Fruit fly (Drosophila melanogaster) whole organism, embryonic: ENCODE data around the gene Cpr30B.

ENCODE experiments used
- Ada2b ChIP-seq: fragments of 200-800 bp; sonication (Bioruptor generic); IDR thresholded peaks from 2 replicates; pipeline ENCODE4 v1.3.6; 2022; ENCODE audit warnings: missing biosample characterization, missing genetic modification characterization
- CG10431 ChIP-seq: fragments of 200-800 bp; sonication (Bioruptor generic); optimal IDR thresholded peaks from 3 replicates; lab custom pipeline; 2018; ENCODE audit warnings: missing biosample characterization, mild to moderate bottlenecking, missing genetic modification characterization
- CG11456 ChIP-seq: fragments of 200-800 bp; sonication (Bioruptor generic); IDR thresholded peaks from 3 replicates; pipeline ENCODE4 v1.3.6; 2022; ENCODE audit warnings: missing biosample characterization, missing genetic modification characterization
- CG11696 ChIP-seq: fragments of 200-800 bp; sonication (Bioruptor generic); IDR thresholded peaks from 2 replicates; pipeline ENCODE4 v1.3.6; 2022; ENCODE audit warnings: missing biosample characterization, missing genetic modification characterization
- CG15073 ChIP-seq: fragments of 200-800 bp; sonication (Bioruptor generic); optimal IDR thresholded peaks from 2 replicates; lab custom pipeline; 2016; ENCODE audit warnings: missing biosample characterization, missing genetic modification characterization
- CG15269 ChIP-seq: fragments of 200-800 bp; sonication (Bioruptor generic); optimal IDR thresholded peaks from 2 replicates; lab custom pipeline; 2018; ENCODE audit warnings: missing biosample characterization, mild to moderate bottlenecking, missing genetic modification characterization, moderate library complexity
- CG1792 ChIP-seq: fragments of 200-800 bp; sonication (Bioruptor generic); optimal IDR thresholded peaks from 2 replicates; lab custom pipeline; 2016; ENCODE audit warnings: missing biosample characterization, missing genetic modification characterization
- CG18599 ChIP-seq: fragments of 200-800 bp; sonication (Bioruptor generic); optimal IDR thresholded peaks from 3 replicates; lab custom pipeline; 2017; ENCODE audit warnings: missing biosample characterization, missing genetic modification characterization, mild to moderate bottlenecking, moderate library complexity, missing genetic modification reagents
- CG2116 ChIP-seq: fragments of 200-800 bp; sonication (Bioruptor generic); optimal IDR thresholded peaks from 3 replicates; lab custom pipeline; 2018; ENCODE audit warnings: missing biosample characterization, mild to moderate bottlenecking, missing genetic modification characterization
- CG2120 ChIP-seq: fragments of 200-800 bp; sonication (Bioruptor generic); optimal IDR thresholded peaks from 3 replicates; lab custom pipeline; 2016; ENCODE audit warnings: missing biosample characterization, missing genetic modification characterization
- CG4360 ChIP-seq: fragments of 200-800 bp; sonication (Bioruptor generic); IDR thresholded peaks from 2 replicates; pipeline ENCODE4 v1.3.6; 2022; ENCODE audit warnings: missing biosample characterization, missing genetic modification characterization
- CG4424 ChIP-seq: fragments of 200-800 bp; sonication (Bioruptor generic); optimal IDR thresholded peaks from 3 replicates; lab custom pipeline; 2016; ENCODE audit warnings: missing biosample characterization, missing genetic modification characterization
- CG7786 ChIP-seq: fragments of 200-800 bp; sonication (Bioruptor generic); optimal IDR thresholded peaks from 2 replicates; lab custom pipeline; 2016; ENCODE audit warnings: missing biosample characterization, missing genetic modification characterization
- CG9817 ChIP-seq: fragments of 200-800 bp; sonication (Bioruptor generic); optimal IDR thresholded peaks from 2 replicates; lab custom pipeline; 2018; ENCODE audit warnings: missing biosample characterization, mild to moderate bottlenecking, missing genetic modification characterization, moderate library complexity
- Dek ChIP-seq: fragments of 200-800 bp; sonication (Bioruptor generic); optimal IDR thresholded peaks from 3 replicates; lab custom pipeline; 2019; ENCODE audit warnings: missing biosample characterization, mild to moderate bottlenecking, missing genetic modification characterization, moderate library complexity
- Elba2 ChIP-seq: fragments of 200-800 bp; sonication (Bioruptor generic); optimal IDR thresholded peaks from 3 replicates; lab custom pipeline; 2016; ENCODE audit warnings: missing biosample characterization, missing genetic modification characterization
- Fer1 ChIP-seq: fragments of 200-800 bp; sonication (Bioruptor generic); optimal IDR thresholded peaks from 2 replicates; lab custom pipeline; 2017; ENCODE audit warnings: missing biosample characterization, mild to moderate bottlenecking, missing genetic modification characterization
- MESR4 ChIP-seq: fragments of 200-800 bp; sonication (Bioruptor generic); optimal IDR thresholded peaks from 2 replicates; lab custom pipeline; 2018; ENCODE audit warnings: missing biosample characterization, mild to moderate bottlenecking, missing genetic modification characterization, moderate library complexity
- NC2α ChIP-seq: fragments of 200-800 bp; sonication (Bioruptor generic); optimal IDR thresholded peaks from 2 replicates; lab custom pipeline; 2016; ENCODE audit warnings: missing biosample characterization, missing genetic modification characterization
- NfI ChIP-seq: fragments of 200-800 bp; sonication (Bioruptor generic); optimal IDR thresholded peaks from 3 replicates; lab custom pipeline; 2018; ENCODE audit warnings: missing biosample characterization, mild to moderate bottlenecking, missing genetic modification characterization, moderate library complexity
- Side ChIP-seq: fragments of 200-800 bp; sonication (Bioruptor generic); optimal IDR thresholded peaks from 2 replicates; lab custom pipeline; 2016; ENCODE audit warnings: missing biosample characterization, missing genetic modification characterization
- Sin3A ChIP-seq: fragments of >200 bp; optimal IDR thresholded peaks from 2 replicates; lab custom pipeline; 2018
- YL-1 ChIP-seq: fragments of 200-800 bp; sonication (Bioruptor generic); optimal IDR thresholded peaks from 3 replicates; lab custom pipeline; 2017; ENCODE audit warnings: missing biosample characterization, mild to moderate bottlenecking, missing genetic modification characterization
- ato ChIP-seq: fragments of 200-800 bp; sonication (Bioruptor generic); IDR thresholded peaks from 2 replicates; pipeline ENCODE4 v1.3.6; 2022; ENCODE audit warnings: missing biosample characterization, missing genetic modification characterization; ENCODE audit not compliant: partially characterized antibody
- bcd ChIP-seq: fragments of 200-800 bp; sonication (Bioruptor generic); optimal IDR thresholded peaks from 2 replicates; lab custom pipeline; 2017; ENCODE audit warnings: missing biosample characterization, mild to moderate bottlenecking, missing genetic modification characterization
- bigmax ChIP-seq: fragments of 200-800 bp; sonication (Bioruptor generic); optimal IDR thresholded peaks from 2 replicates; lab custom pipeline; 2018; ENCODE audit warnings: missing biosample characterization, mild to moderate bottlenecking, missing genetic modification characterization
- cg ChIP-seq: fragments of 200-800 bp; sonication (Bioruptor generic); optimal IDR thresholded peaks from 3 replicates; lab custom pipeline; 2019; ENCODE audit warnings: missing biosample characterization, mild to moderate bottlenecking, missing genetic modification characterization, moderate library complexity
- crc ChIP-seq: fragments of 200-800 bp; sonication (Bioruptor generic); optimal IDR thresholded peaks from 2 replicates; lab custom pipeline; 2016; ENCODE audit warnings: missing biosample characterization, missing genetic modification characterization
- dan ChIP-seq: fragments of 200-800 bp; sonication (Bioruptor generic); IDR thresholded peaks from 2 replicates; pipeline ENCODE4 v1.3.6; 2022; ENCODE audit warnings: missing biosample characterization, missing genetic modification characterization
- eyg ChIP-seq: fragments of 200-800 bp; sonication (Bioruptor generic); optimal IDR thresholded peaks from 3 replicates; lab custom pipeline; 2016; ENCODE audit warnings: missing biosample characterization, missing genetic modification characterization
- gcm ChIP-seq: fragments of 200-800 bp; sonication (Bioruptor generic); optimal IDR thresholded peaks from 2 replicates; lab custom pipeline; 2019; ENCODE audit warnings: missing biosample characterization, mild to moderate bottlenecking, missing genetic modification characterization, moderate library complexity
- gem ChIP-seq: fragments of 200-800 bp; sonication (Bioruptor generic); optimal IDR thresholded peaks from 2 replicates; lab custom pipeline; 2019; ENCODE audit warnings: missing biosample characterization, mild to moderate bottlenecking, missing genetic modification characterization, moderate library complexity
- h ChIP-seq: fragments of >200 bp; optimal IDR thresholded peaks from 2 replicates; lab custom pipeline; 2017
- insv ChIP-seq, 2 experiments: fragments of 200-800 bp; sonication (Bioruptor generic); optimal IDR thresholded peaks; 3 replicates each; lab custom pipeline; 2016 to 2018; ENCODE audit warnings: missing biosample characterization in 2 of 2, missing genetic modification characterization in 2 of 2
- klu ChIP-seq: fragments of 200-800 bp; sonication (Bioruptor generic); IDR thresholded peaks from 2 replicates; pipeline ENCODE4 v1.3.6; 2022; ENCODE audit warnings: missing biosample characterization, missing genetic modification characterization
- lilli ChIP-seq: fragments of 200-800 bp; sonication (Bioruptor generic); optimal IDR thresholded peaks from 3 replicates; lab custom pipeline; 2016; ENCODE audit warnings: missing biosample characterization, missing genetic modification characterization
- mam ChIP-seq: fragments of 200-800 bp; sonication (Bioruptor generic); optimal IDR thresholded peaks from 3 replicates; lab custom pipeline; 2016; ENCODE audit warnings: missing biosample characterization, missing genetic modification characterization
- mld ChIP-seq: fragments of 200-800 bp; sonication (Bioruptor generic); IDR thresholded peaks from 3 replicates; pipeline ENCODE4 v1.3.6; 2022; ENCODE audit warnings: missing biosample characterization, missing genetic modification characterization; ENCODE audit not compliant: partially characterized antibody
- nerfin-2 ChIP-seq: fragments of 200-800 bp; sonication (Bioruptor generic); IDR thresholded peaks from 2 replicates; pipeline ENCODE4 v1.3.6; 2022; ENCODE audit warnings: missing biosample characterization, missing genetic modification characterization; ENCODE audit not compliant: partially characterized antibody
- pb ChIP-seq: fragments of 200-800 bp; sonication (Bioruptor generic); optimal IDR thresholded peaks from 3 replicates; lab custom pipeline; 2016; ENCODE audit warnings: missing biosample characterization, missing genetic modification characterization
- prd ChIP-seq, 3 experiments: fragments of >200 bp in 2 of 3; fragments of 200-800 bp in 1 of 3; sonication (Bioruptor generic) in 1 of 3; optimal IDR thresholded peaks in 2 of 3; IDR thresholded peaks in 1 of 3; 2 replicates in 2 of 3; 3 replicates in 1 of 3; pipeline versions ENCODE4 v1.3.6 to Lab custom; 2017 to 2022; ENCODE audit warnings: missing biosample characterization in 1 of 3, missing genetic modification characterization in 1 of 3
- sima ChIP-seq: fragments of 200-800 bp; sonication (Bioruptor generic); optimal IDR thresholded peaks from 2 replicates; lab custom pipeline; 2016; ENCODE audit warnings: missing biosample characterization, missing genetic modification characterization
- slbo ChIP-seq: fragments of 200-800 bp; sonication (Bioruptor generic); IDR thresholded peaks from 2 replicates; pipeline ENCODE4 v1.3.6; 2022; ENCODE audit warnings: missing biosample characterization, missing genetic modification characterization
- sna ChIP-seq: fragments of 200-800 bp; sonication (Bioruptor generic); IDR thresholded peaks from 2 replicates; pipeline ENCODE4 v1.3.6; 2022; ENCODE audit warnings: missing biosample characterization, missing genetic modification characterization; ENCODE audit not compliant: partially characterized antibody
- toy ChIP-seq: fragments of 200-800 bp; sonication (Bioruptor generic); IDR thresholded peaks from 2 replicates; pipeline ENCODE4 v1.3.6; 2022; ENCODE audit warnings: missing biosample characterization, missing genetic modification characterization
- tup ChIP-seq: fragments of 200-800 bp; sonication (Bioruptor generic); optimal IDR thresholded peaks from 2 replicates; lab custom pipeline; 2016; ENCODE audit warnings: missing biosample characterization, mild to moderate bottlenecking, missing genetic modification characterization, moderate library complexity
- zen ChIP-seq: fragments of 200-800 bp; sonication (Bioruptor generic); optimal IDR thresholded peaks from 3 replicates; lab custom pipeline; 2018; ENCODE audit warnings: missing biosample characterization, mild to moderate bottlenecking, missing genetic modification characterization, moderate library complexity
- zen2 ChIP-seq: fragments of 200-800 bp; sonication (Bioruptor generic); IDR thresholded peaks from 3 replicates; pipeline ENCODE4 v1.3.6; 2022; ENCODE audit warnings: missing biosample characterization, missing genetic modification characterization; ENCODE audit not compliant: partially characterized antibody
- zf30C ChIP-seq: fragments of 200-800 bp; sonication (Bioruptor generic); optimal IDR thresholded peaks from 3 replicates; lab custom pipeline; 2018; ENCODE audit warnings: missing biosample characterization, mild to moderate bottlenecking, missing genetic modification characterization

The Cpr30B gene

dm6 chr2L:9496378-9497284 is 46.0 kb upstream of the Cpr30B start:
- TF ChIP-seq dan (GFP tag; lab: Robert Waterston, UW) (no peak), NC2α (GFP tag; lab: Kevin White, UChicago) (no peak), CG7786 (peak; percentile 6), insv (GFP tag; optimal IDR thresholded peaks at IDR 0.05; lab: Kevin White, UChicago) (no peak), CG15269 (tag; lab: Kevin White, UChicago) (no peak), Elba2 (GFP tag; lab: Kevin White, UChicago) (no peak), nerfin-2 (no peak), CG11696 (GFP tag; lab: Robert Waterston, UW) (0 out of 2 replicates have a peak, but pooled peaks have one; percentile 27), CG2116 (GFP tag; lab: Kevin White, UChicago) (no peak), ato (GFP tag; lab: Robert Waterston, UW) (no peak), toy (GFP tag; lab: Robert Waterston, UW) (no peak), CG4360 (GFP tag; lab: Robert Waterston, UW) (no peak), klu (GFP tag; lab: Robert Waterston, UW) (no peak), sna (no peak), CG1792 (GFP tag; lab: Kevin White, UChicago) (no peak), bigmax (no peak), eyg (GFP tag; lab: Kevin White, UChicago) (no peak), h (lab: Kevin White, UChicago) (no peak), zen2 (GFP tag; lab: Robert Waterston, UW) (no peak), sima (no peak), YL-1 (GFP tag; lab: Kevin White, UChicago) (no peak), CG9817 (tag; lab: Kevin White, UChicago) (no peak), zen (tag; lab: Kevin White, UChicago) (no peak), Side (GFP tag; lab: Kevin White, UChicago) (no peak), mld (GFP tag; lab: Robert Waterston, UW) (no peak), zf30C (GFP tag; lab: Kevin White, UChicago) (no peak), mam (GFP tag; lab: Kevin White, UChicago) (no peak), tup (GFP tag; lab: Kevin White, UChicago) (no peak), Dek (tag; lab: Kevin White, UChicago) (no peak), crc (GFP tag; lab: Kevin White, UChicago) (no peak), CG18599 (GFP tag; lab: Kevin White, UChicago) (no peak), pb (no peak), CG15073 (GFP tag; lab: Kevin White, UChicago) (peak; percentile 2), slbo (GFP tag; lab: Robert Waterston, UW) (0 out of 2 replicates have a peak, but pooled peaks have one; percentile 11), Fer1 (GFP tag; lab: Kevin White, UChicago) (no peak), CG10431 (no peak), bcd (peak; percentile 9), NfI (GFP tag; lab: Kevin White, UChicago) (no peak), prd (optimal IDR thresholded peaks at IDR 0.05; lab: Kevin White, UChicago) (no peak), prd (GFP tag; IDR thresholded peaks at IDR 0.05; lab: Robert Waterston, UW) (peak; percentile 49; the same call in 1 of the 3 replicates), MESR4 (GFP tag; lab: Kevin White, UChicago) (no peak), Sin3A (lab: Kevin White, UChicago) (no peak), gem (tag; lab: Kevin White, UChicago) (peak; percentile 16), cg (GFP tag; lab: Kevin White, UChicago) (no peak), CG11456 (GFP tag; lab: Robert Waterston, UW) (0 out of 3 replicates have a peak, but pooled peaks have one; percentile 10), lilli (GFP tag; lab: Kevin White, UChicago) (peak; percentile 35), Ada2b (GFP tag; lab: Robert Waterston, UW) (0 out of 2 replicates have a peak, but pooled peaks have one; percentile 14), CG4424 (GFP tag; lab: Kevin White, UChicago) (peak; percentile 10), CG2120 (GFP tag; lab: Kevin White, UChicago) (no peak), gcm (GFP tag; lab: Kevin White, UChicago) (no peak)
